Fruit fly (Drosophila melanogaster) whole organism, embryonic: ENCODE results near the gene sun.

Experiments used
- B-H1 ChIP-seq: fragments of 200-800 bp; sonication (Bioruptor generic); IDR thresholded peaks from 3 replicates; pipeline ENCODE4 v1.3.6; 2022; ENCODE audit warnings: missing biosample characterization, missing genetic modification characterization
- Blimp-1 ChIP-seq: fragments of 200-800 bp; sonication (Bioruptor generic); optimal IDR thresholded peaks from 3 replicates; lab custom pipeline; 2018; ENCODE audit warnings: missing biosample characterization, missing genetic modification characterization, mild to moderate bottlenecking, moderate library complexity, missing genetic modification reagents
- CG1233 ChIP-seq: fragments of 200-800 bp; sonication (Bioruptor generic); optimal IDR thresholded peaks from 4 replicates; lab custom pipeline; 2018; ENCODE audit warnings: missing biosample characterization, mild to moderate bottlenecking, missing genetic modification characterization
- CG13296 ChIP-seq: fragments of 200-800 bp; sonication (Bioruptor generic); optimal IDR thresholded peaks from 3 replicates; lab custom pipeline; 2018; ENCODE audit warnings: missing biosample characterization, mild to moderate bottlenecking, missing genetic modification characterization
- CG13894 ChIP-seq: fragments of 200-800 bp; sonication (Bioruptor generic); optimal IDR thresholded peaks from 3 replicates; lab custom pipeline; 2018; ENCODE audit warnings: missing biosample characterization, mild to moderate bottlenecking, missing genetic modification characterization, moderate library complexity
- CG15011 ChIP-seq: fragments of 200-800 bp; sonication (Bioruptor generic); optimal IDR thresholded peaks from 3 replicates; lab custom pipeline; 2018; ENCODE audit warnings: missing biosample characterization, mild to moderate bottlenecking, missing genetic modification characterization
- CG15073 ChIP-seq: fragments of 200-800 bp; sonication (Bioruptor generic); optimal IDR thresholded peaks from 2 replicates; lab custom pipeline; 2016; ENCODE audit warnings: missing biosample characterization, missing genetic modification characterization
- CG15696 ChIP-seq: fragments of 200-800 bp; sonication (Bioruptor generic); optimal IDR thresholded peaks from 2 replicates; lab custom pipeline; 2019; ENCODE audit warnings: missing biosample characterization, mild to moderate bottlenecking, missing genetic modification characterization, moderate library complexity
- CG16863 ChIP-seq: fragments of 200-800 bp; sonication (Bioruptor generic); optimal IDR thresholded peaks from 3 replicates; lab custom pipeline; 2016; ENCODE audit warnings: missing biosample characterization, missing genetic modification characterization
- CG17802 ChIP-seq: fragments of 200-800 bp; sonication (Bioruptor generic); optimal IDR thresholded peaks from 2 replicates; lab custom pipeline; 2018; ENCODE audit warnings: missing biosample characterization, mild to moderate bottlenecking, missing genetic modification characterization, moderate library complexity
- CG2202 ChIP-seq: fragments of 200-800 bp; sonication (Bioruptor generic); optimal IDR thresholded peaks from 2 replicates; lab custom pipeline; 2018; ENCODE audit warnings: missing biosample characterization, mild to moderate bottlenecking, missing genetic modification characterization
- CG2678 ChIP-seq: fragments of 200-800 bp; sonication (Bioruptor generic); optimal IDR thresholded peaks from 3 replicates; lab custom pipeline; 2019; ENCODE audit warnings: missing biosample characterization, mild to moderate bottlenecking, missing genetic modification characterization, moderate library complexity
- CG3281 ChIP-seq: fragments of 200-800 bp; sonication (Bioruptor generic); optimal IDR thresholded peaks from 3 replicates; lab custom pipeline; 2017; ENCODE audit warnings: missing biosample characterization, mild to moderate bottlenecking, missing genetic modification characterization
- CG33557 ChIP-seq: fragments of 200-800 bp; sonication (Bioruptor generic); optimal IDR thresholded peaks from 2 replicates; lab custom pipeline; 2019; ENCODE audit warnings: missing biosample characterization, mild to moderate bottlenecking, missing genetic modification characterization, moderate library complexity
- CG3407 ChIP-seq: fragments of 200-800 bp; sonication (Bioruptor generic); optimal IDR thresholded peaks from 2 replicates; lab custom pipeline; 2018; ENCODE audit warnings: missing biosample characterization, mild to moderate bottlenecking, missing genetic modification characterization
- CG4328 ChIP-seq: fragments of 200-800 bp; sonication (Bioruptor generic); optimal IDR thresholded peaks from 3 replicates; lab custom pipeline; 2017; ENCODE audit warnings: missing biosample characterization, missing genetic modification reagents, missing genetic modification characterization
- CG6689 ChIP-seq: fragments of 200-800 bp; sonication (Bioruptor generic); IDR thresholded peaks from 2 replicates; pipeline ENCODE4 v1.3.6; 2022; ENCODE audit warnings: missing biosample characterization, missing genetic modification characterization
- CG6791 ChIP-seq: fragments of 200-800 bp; sonication (Bioruptor generic); IDR thresholded peaks from 3 replicates; pipeline ENCODE4 v1.3.6; 2022; ENCODE audit warnings: missing biosample characterization, missing genetic modification characterization; ENCODE audit not compliant: partially characterized antibody
- CG6813 ChIP-seq: fragments of 200-800 bp; sonication (Bioruptor generic); optimal IDR thresholded peaks from 2 replicates; lab custom pipeline; 2017; ENCODE audit warnings: missing biosample characterization, missing genetic modification characterization, mild to moderate bottlenecking, moderate library complexity, missing genetic modification reagents
- CG7271 ChIP-seq: fragments of 200-800 bp; sonication (Bioruptor generic); optimal IDR thresholded peaks from 2 replicates; lab custom pipeline; 2018; ENCODE audit warnings: missing biosample characterization, mild to moderate bottlenecking, missing genetic modification characterization, moderate library complexity
- D19A ChIP-seq: fragments of 200-800 bp; optimal IDR thresholded peaks from 3 replicates; lab custom pipeline; 2019; ENCODE audit warnings: missing biosample characterization, mild to moderate bottlenecking, missing genetic modification characterization, moderate library complexity
- Ets65A ChIP-seq: fragments of 200-800 bp; sonication (Bioruptor generic); peaks from one replicate; lab custom pipeline; 2016; ENCODE audit warnings: missing biosample characterization, missing genetic modification characterization
- Fer2 ChIP-seq: fragments of 200-800 bp; sonication (Bioruptor generic); optimal IDR thresholded peaks from 2 replicates; lab custom pipeline; 2018; ENCODE audit warnings: missing biosample characterization, mild to moderate bottlenecking, missing genetic modification characterization, moderate library complexity
- H2.0 ChIP-seq: fragments of 200-800 bp; sonication (Bioruptor generic); IDR thresholded peaks from 2 replicates; pipeline ENCODE4 v1.3.6; 2022; ENCODE audit warnings: missing biosample characterization, missing genetic modification characterization
- Hmx ChIP-seq: fragments of 200-800 bp; sonication (Bioruptor generic); optimal IDR thresholded peaks from 2 replicates; lab custom pipeline; 2016; ENCODE audit warnings: missing biosample characterization, missing genetic modification characterization
- Hr3 ChIP-seq: fragments of 200-800 bp; sonication (Bioruptor generic); optimal IDR thresholded peaks from 3 replicates; lab custom pipeline; 2016; ENCODE audit warnings: missing biosample characterization, missing genetic modification characterization
- Med ChIP-seq: fragments of 200-800 bp; sonication (Bioruptor generic); peaks from one replicate; lab custom pipeline; 2016; ENCODE audit warnings: missing biosample characterization, missing genetic modification characterization, mild to moderate bottlenecking, inconsistent platforms, moderate library complexity
- Nf-YC ChIP-seq: fragments of 200-800 bp; optimal IDR thresholded peaks from 3 replicates; lab custom pipeline; 2019; ENCODE audit warnings: missing biosample characterization, mild to moderate bottlenecking, missing genetic modification characterization, moderate library complexity
- Oaz ChIP-seq: fragments of 200-800 bp; sonication (Bioruptor generic); IDR thresholded peaks from 2 replicates; pipeline ENCODE4 v1.3.6; 2022; ENCODE audit warnings: missing biosample characterization, missing genetic modification characterization
- Oli ChIP-seq: fragments of 200-800 bp; sonication (Bioruptor generic); optimal IDR thresholded peaks from 2 replicates; lab custom pipeline; 2018; ENCODE audit warnings: missing biosample characterization, mild to moderate bottlenecking, missing genetic modification characterization, moderate library complexity
- Ssrp ChIP-seq: fragments of 200-800 bp; sonication (Bioruptor generic); optimal IDR thresholded peaks from 2 replicates; lab custom pipeline; 2018; ENCODE audit warnings: missing biosample characterization, mild to moderate bottlenecking, missing genetic modification characterization, moderate library complexity
- Usf ChIP-seq: fragments of 200-800 bp; sonication (Bioruptor generic); optimal IDR thresholded peaks from 2 replicates; lab custom pipeline; 2017; ENCODE audit warnings: missing genotype, missing biosample characterization, missing genetic modification characterization
- Xbp1 ChIP-seq: fragments of 200-800 bp; sonication (Bioruptor generic); optimal IDR thresholded peaks from 3 replicates; lab custom pipeline; 2016; ENCODE audit warnings: missing biosample characterization, mild to moderate bottlenecking, missing genetic modification characterization
- al ChIP-seq: fragments of 200-800 bp; sonication (Bioruptor generic); IDR thresholded peaks from 2 replicates; pipeline ENCODE4 v1.3.6; 2022; ENCODE audit warnings: missing biosample characterization, missing genetic modification characterization
- caup ChIP-seq: fragments of 200-800 bp; sonication (Bioruptor generic); optimal IDR thresholded peaks from 3 replicates; lab custom pipeline; 2017; ENCODE audit warnings: missing biosample characterization, mild to moderate bottlenecking, missing genetic modification characterization, moderate library complexity; ENCODE audit not compliant: severe bottlenecking
- croc ChIP-seq: fragments of 200-800 bp; sonication (Bioruptor generic); conservative IDR thresholded peaks from 3 replicates; pipeline ENCODE4 v1.3.6; 2022; ENCODE audit warnings: missing biosample characterization, missing genetic modification characterization
- eve ChIP-seq, 2 experiments: fragments of >200 bp; optimal IDR thresholded peaks; 2 replicates each; lab custom pipeline; 2017; ENCODE audit warnings: missing biosample characterization in 2 of 2, missing genetic modification characterization in 2 of 2
- kay ChIP-seq: fragments of 200-800 bp; sonication (Bioruptor generic); optimal IDR thresholded peaks from 2 replicates; lab custom pipeline; 2016; ENCODE audit warnings: missing biosample characterization, missing genetic modification characterization
- lilli ChIP-seq: fragments of 200-800 bp; sonication (Bioruptor generic); optimal IDR thresholded peaks from 3 replicates; lab custom pipeline; 2016; ENCODE audit warnings: missing biosample characterization, missing genetic modification characterization
- luna ChIP-seq: fragments of 200-800 bp; sonication (Bioruptor generic); optimal IDR thresholded peaks from 2 replicates; lab custom pipeline; 2016; ENCODE audit warnings: missing biosample characterization, missing genetic modification characterization
- mam ChIP-seq: fragments of 200-800 bp; sonication (Bioruptor generic); optimal IDR thresholded peaks from 3 replicates; lab custom pipeline; 2016; ENCODE audit warnings: missing biosample characterization, missing genetic modification characterization
- nerfin-2 ChIP-seq: fragments of 200-800 bp; sonication (Bioruptor generic); IDR thresholded peaks from 2 replicates; pipeline ENCODE4 v1.3.6; 2022; ENCODE audit warnings: missing biosample characterization, missing genetic modification characterization; ENCODE audit not compliant: partially characterized antibody
- pnt ChIP-seq: fragments of 200-800 bp; sonication (Bioruptor generic); optimal IDR thresholded peaks from 3 replicates; lab custom pipeline; 2016; ENCODE audit warnings: missing biosample characterization, missing genetic modification characterization
- sisA ChIP-seq: fragments of 200-800 bp; sonication (Bioruptor generic); IDR thresholded peaks from 2 replicates; pipeline ENCODE4 v1.3.6; 2022; ENCODE audit warnings: missing biosample characterization, missing genetic modification characterization
- slp2 ChIP-seq: fragments of 200-800 bp; sonication (Bioruptor generic); optimal IDR thresholded peaks from 2 replicates; lab custom pipeline; 2016; ENCODE audit warnings: missing biosample characterization, missing genetic modification characterization
- so ChIP-seq: fragments of 200-800 bp; sonication (Bioruptor generic); IDR thresholded peaks from 3 replicates; pipeline ENCODE4 v1.3.6; 2022; ENCODE audit warnings: missing biosample characterization, missing genetic modification characterization
- tgo ChIP-seq: fragments of 200-800 bp; sonication (Bioruptor generic); IDR thresholded peaks from 3 replicates; pipeline ENCODE4 v1.3.6; 2022; ENCODE audit warnings: missing biosample characterization, missing genetic modification characterization
- tio ChIP-seq: fragments of 200-800 bp; sonication (Bioruptor generic); optimal IDR thresholded peaks from 2 replicates; lab custom pipeline; 2017; ENCODE audit warnings: missing biosample characterization, missing genetic modification characterization, inconsistent platforms
- vnd ChIP-seq: fragments of 200-800 bp; sonication (Bioruptor generic); IDR thresholded peaks from 3 replicates; pipeline ENCODE4 v1.3.6; 2022; ENCODE audit warnings: missing biosample characterization, missing genetic modification characterization; ENCODE audit not compliant: partially characterized antibody
- wdn ChIP-seq: fragments of 200-800 bp; sonication (Bioruptor generic); IDR thresholded peaks from 2 replicates; pipeline ENCODE4 v1.3.6; 2022; ENCODE audit warnings: missing biosample characterization, missing genetic modification characterization

The sun gene

dm6 chrX:15886411-15887246 lies 37.6 kb upstream of the sun start (continued):
- TF ChIP-seq CG4328 (GFP tag; lab: Kevin White, UChicago) (no peak), kay (GFP tag; lab: Kevin White, UChicago) (no peak), CG2202 (tag; lab: Kevin White, UChicago) (no peak), CG15011 (no peak), CG3281 (GFP tag; lab: Kevin White, UChicago) (no peak), Med (GFP tag; lab: Kevin White, UChicago) (peak; percentile 76), caup (GFP tag; lab: Kevin White, UChicago) (no peak), Hr3 (GFP tag; lab: Kevin White, UChicago) (no peak), CG15073 (no peak), vnd (GFP tag; lab: Robert Waterston, UW) (no peak), Oaz (GFP tag; lab: Robert Waterston, UW) (no peak), eve (GFP tag; optimal IDR thresholded peaks at IDR 0.05; lab: Kevin White, UChicago) (no peak), CG17802 (tag; lab: Kevin White, UChicago) (no peak), CG7271 (no peak), CG6813 (GFP tag; lab: Kevin White, UChicago) (no peak), luna (GFP tag; lab: Kevin White, UChicago) (no peak), slp2 (no peak), D19A (tag; lab: Kevin White, UChicago) (no peak), CG1233 (GFP tag; lab: Kevin White, UChicago) (no peak), sisA (GFP tag; lab: Robert Waterston, UW) (no peak), nerfin-2 (GFP tag; lab: Robert Waterston, UW) (no peak), CG13296 (GFP tag; lab: Kevin White, UChicago) (no peak), wdn (GFP tag; lab: Robert Waterston, UW) (no peak), Fer2 (tag; lab: Kevin White, UChicago) (no peak), Blimp-1 (GFP tag; lab: Kevin White, UChicago) (no peak), tgo (GFP tag; lab: Robert Waterston, UW) (no peak), CG15696 (tag; lab: Kevin White, UChicago) (no peak), CG16863 (no peak), Oli (tag; lab: Kevin White, UChicago) (no peak), croc (GFP tag; lab: Robert Waterston, UW) (no peak), mam (GFP tag; lab: Kevin White, UChicago) (no peak), so (GFP tag; lab: Robert Waterston, UW) (peak; percentile 10; the same call in 1 of the 3 replicates), Xbp1 (GFP tag; lab: Kevin White, UChicago) (no peak), CG6791 (GFP tag; lab: Robert Waterston, UW) (peak; percentile 63; the same call in 2 of the 3 replicates), CG33557 (peak; percentile 30), lilli (GFP tag; lab: Kevin White, UChicago) (no peak), tio (GFP tag; lab: Kevin White, UChicago) (no peak), Ssrp (no peak), Nf-YC (tag; lab: Kevin White, UChicago) (no peak), Usf (GFP tag; lab: Kevin White, UChicago) (no peak), Ets65A (peak; percentile 82), B-H1 (no peak), CG13894 (tag; lab: Kevin White, UChicago) (no peak), al (no peak), CG2678 (tag; lab: Kevin White, UChicago) (no peak), Hmx (no peak), CG6689 (GFP tag; lab: Robert Waterston, UW) (no peak), pnt (no peak), CG3407 (GFP tag; lab: Kevin White, UChicago) (no peak), H2.0 (GFP tag; lab: Robert Waterston, UW) (no peak)
